ENCODE assay signal across 4 worm cellular contexts in genomic region chrII:6776418-6777034, ce11.
TF ChIP-seq lines count a peak whose summit lies in the region.

TSS of gene ssup-72 (plus strand) at chrII:6776598.

TF ChIP-seq in whole organism, L2 larva, 48 proteins besides CTCF, POLR2A, EP300 and RAD21 (continues in another document):
- TF ChIP-seq skn-1 (tag; optimal IDR thresholded peaks at IDR 0.05; lab: Kevin White, UChicago) (no peak), sma-3 (GFP tag; optimal IDR thresholded peaks at IDR 0.05; lab: Kevin White, UChicago) (peak; percentile 77), crh-2 (tag; optimal IDR thresholded peaks at IDR 0.05; lab: Kevin White, UChicago) (peak; percentile 58), nhr-237 (tag; optimal IDR thresholded peaks at IDR 0.05; lab: Kevin White, UChicago) (no peak), zag-1 (tag; optimal IDR thresholded peaks at IDR 0.05; lab: Kevin White, UChicago) (no peak), peb-1 (tag; optimal IDR thresholded peaks at IDR 0.05; lab: Kevin White, UChicago) (no peak), unc-39 (tag; optimal IDR thresholded peaks at IDR 0.05; lab: Kevin White, UChicago) (no peak), mbf-1 (tag; optimal IDR thresholded peaks at IDR 0.05; lab: Kevin White, UChicago) (no peak), nhr-129 (tag; optimal IDR thresholded peaks at IDR 0.05; lab: Kevin White, UChicago) (peak; percentile 37), dmd-4 (tag; optimal IDR thresholded peaks at IDR 0.05; lab: Kevin White, UChicago) (no peak), ama-1 (optimal IDR thresholded peaks at IDR 0.05; lab: Kevin White, UChicago) (no peak), ztf-1 (GFP tag; conservative IDR thresholded peaks at IDR 0.05; lab: Robert Waterston, UW) (no peak), lin-39 (tag; optimal IDR thresholded peaks at IDR 0.05; lab: Kevin White, UChicago) (no peak), F13H6.1 (tag; optimal IDR thresholded peaks at IDR 0.05; lab: Kevin White, UChicago) (peak; percentile 73), sem-4 (tag; optimal IDR thresholded peaks at IDR 0.05; lab: Kevin White, UChicago) (no peak), unc-55 (GFP tag; optimal IDR thresholded peaks at IDR 0.05; lab: Kevin White, UChicago) (peak; percentile 73), R02D3.7 (tag; optimal IDR thresholded peaks at IDR 0.05; lab: Kevin White, UChicago) (no peak), elt-1 (tag; optimal IDR thresholded peaks at IDR 0.05; lab: Kevin White, UChicago) (no peak), unc-62 (GFP tag; optimal IDR thresholded peaks at IDR 0.05; lab: Kevin White, UChicago) (no peak), nhr-77 (tag; optimal IDR thresholded peaks at IDR 0.05; lab: Kevin White, UChicago) (no peak), blmp-1 (tag; optimal IDR thresholded peaks at IDR 0.05; lab: Kevin White, UChicago; ENCODE audit: insufficient read depth) (no peak), alr-1 (tag; optimal IDR thresholded peaks at IDR 0.05; lab: Kevin White, UChicago) (no peak), lsy-2 (tag; optimal IDR thresholded peaks at IDR 0.05; lab: Kevin White, UChicago) (peak in 1 of 2 experiments; percentile 85), nhr-12 (tag; optimal IDR thresholded peaks at IDR 0.05; lab: Kevin White, UChicago) (no peak)

TF ChIP-seq in whole organism, L4 larva, 104 proteins besides CTCF, POLR2A, EP300 and RAD21 (continues in another document):
- TF ChIP-seq rbr-2 (tag; optimal IDR thresholded peaks at IDR 0.05; lab: Kevin White, UChicago) (peak; percentile 49), nhr-42 (GFP tag; IDR thresholded peaks at IDR 0.05; lab: Robert Waterston, UW) (no peak), nhr-41 (GFP tag; IDR thresholded peaks at IDR 0.05; lab: Robert Waterston, UW) (no peak), mdt-29 (GFP tag; IDR thresholded peaks at IDR 0.05; lab: Robert Waterston, UW) (no peak), madf-5 (GFP tag; IDR thresholded peaks at IDR 0.05; lab: Robert Waterston, UW) (no peak), egl-43 (GFP tag; IDR thresholded peaks at IDR 0.05; lab: Robert Waterston, UW) (no peak), zfp-2 (tag; optimal IDR thresholded peaks at IDR 0.05; lab: Kevin White, UChicago) (no peak), pqm-1 (tag; optimal IDR thresholded peaks at IDR 0.05; lab: Kevin White, UChicago) (no peak), dmd-9 (GFP tag; IDR thresholded peaks at IDR 0.05; lab: Robert Waterston, UW) (no peak), arid-1 (GFP tag; conservative IDR thresholded peaks at IDR 0.05; lab: Robert Waterston, UW) (no peak), daf-19 (GFP tag; conservative IDR thresholded peaks at IDR 0.05; lab: Robert Waterston, UW) (no peak), ceh-44 (GFP tag; IDR thresholded peaks at IDR 0.05; lab: Robert Waterston, UW) (0 out of 2 replicates have a peak, but pooled peaks have one; percentile 12), ceh-32 (tag; optimal IDR thresholded peaks at IDR 0.05; lab: Kevin White, UChicago; ENCODE audit: poor library complexity) (no peak), zip-11 (GFP tag; IDR thresholded peaks at IDR 0.05; lab: Robert Waterston, UW) (no peak), dmd-8 (GFP tag; IDR thresholded peaks at IDR 0.05; lab: Robert Waterston, UW) (no peak), T26A8.4 (GFP tag; IDR thresholded peaks at IDR 0.05; lab: Robert Waterston, UW) (no peak), ceh-62 (tag; optimal IDR thresholded peaks at IDR 0.05; lab: Kevin White, UChicago) (no peak), cey-2 (tag; optimal IDR thresholded peaks at IDR 0.05; lab: Kevin White, UChicago; ENCODE audit: borderline replicate concordance, insufficient read depth) (no peak), hif-1 (tag; optimal IDR thresholded peaks at IDR 0.05; lab: Kevin White, UChicago) (peak in 1 of 2 experiments; percentile 77), nhr-28 (tag; optimal IDR thresholded peaks at IDR 0.05; lab: Kevin White, UChicago) (peak; percentile 2), gei-8 (GFP tag; optimal IDR thresholded peaks at IDR 0.05; lab: Kevin White, UChicago) (no peak), sdz-12 (GFP tag; optimal IDR thresholded peaks at IDR 0.05; lab: Kevin White, UChicago) (no peak), ceh-20 (GFP tag; IDR thresholded peaks at IDR 0.05; lab: Robert Waterston, UW) (no peak), lim-7 (GFP tag; IDR thresholded peaks at IDR 0.05; lab: Robert Waterston, UW) (no peak), attf-4 (tag; optimal IDR thresholded peaks at IDR 0.05; lab: Kevin White, UChicago) (no peak)

TF ChIP-seq in whole organism, late embryonic, 69 proteins besides CTCF, POLR2A, EP300 and RAD21:
- TF ChIP-seq ceh-2 (tag; optimal IDR thresholded peaks at IDR 0.05; lab: Kevin White, UChicago) (peak; percentile 77), dve-1 (tag; optimal IDR thresholded peaks at IDR 0.05; lab: Kevin White, UChicago) (no peak), tbx-7 (tag; optimal IDR thresholded peaks at IDR 0.05; lab: Kevin White, UChicago) (peak; percentile 82), F13H6.1 (tag; optimal IDR thresholded peaks at IDR 0.05; lab: Kevin White, UChicago) (no peak), nfya-1 (tag; optimal IDR thresholded peaks at IDR 0.05; lab: Kevin White, UChicago) (peak; percentile 4), C08G9.2 (tag; optimal IDR thresholded peaks at IDR 0.05; lab: Kevin White, UChicago) (peak; percentile 83), ceh-45 (GFP tag; IDR thresholded peaks at IDR 0.05; lab: Robert Waterston, UW) (no peak), ceh-31 (tag; optimal IDR thresholded peaks at IDR 0.05; lab: Kevin White, UChicago) (peak; percentile 88), ref-2 (tag; optimal IDR thresholded peaks at IDR 0.05; lab: Kevin White, UChicago) (peak; percentile 35), tbx-2 (tag; optimal IDR thresholded peaks at IDR 0.05; lab: Kevin White, UChicago) (peak; percentile 74), rnt-1 (tag; optimal IDR thresholded peaks at IDR 0.05; lab: Kevin White, UChicago) (peak; percentile 33), zip-5 (tag; optimal IDR thresholded peaks at IDR 0.05; lab: Kevin White, UChicago) (peak; percentile 59), hlh-8 (tag; optimal IDR thresholded peaks at IDR 0.05; lab: Kevin White, UChicago) (peak; percentile 72), elt-2 (tag; optimal IDR thresholded peaks at IDR 0.05; lab: Kevin White, UChicago) (peak; percentile 39), ets-4 (tag; optimal IDR thresholded peaks at IDR 0.05; lab: Kevin White, UChicago) (peak; percentile 67), ceh-34 (tag; optimal IDR thresholded peaks at IDR 0.05; lab: Kevin White, UChicago) (peak; percentile 9), ceh-14 (tag; optimal IDR thresholded peaks at IDR 0.05; lab: Kevin White, UChicago) (peak; percentile 22), hlh-30 (tag; optimal IDR thresholded peaks at IDR 0.05; lab: Kevin White, UChicago; ENCODE audit: insufficient read depth) (no peak), unc-42 (tag; optimal IDR thresholded peaks at IDR 0.05; lab: Kevin White, UChicago) (peak; percentile 32), lim-6 (tag; optimal IDR thresholded peaks at IDR 0.05; lab: Kevin White, UChicago) (peak; percentile 14)

TF ChIP-seq in whole organism, mixed stage, embryonic, 35 proteins besides CTCF, POLR2A, EP300 and RAD21:
- TF ChIP-seq ces-1 (GFP tag; optimal IDR thresholded peaks at IDR 0.05; lab: Kevin White, UChicago) (peak; percentile 44), sptf-1 (tag; optimal IDR thresholded peaks at IDR 0.05; lab: Kevin White, UChicago) (peak; percentile 9), pha-4 (tag; optimal IDR thresholded peaks at IDR 0.05; lab: Kevin White, UChicago) (no peak)
